Worm (Caenorhabditis elegans) whole organism, mixed stage, embryonic: ENCODE results near the gene srh-32.

Experiments
- blmp-1 ChIP-seq: fragments of 150-350 bp; optimal IDR thresholded peaks from 2 replicates; lab custom pipeline; 2014; ENCODE audit warnings: missing biosample characterization, missing genetic modification characterization
- ces-1 ChIP-seq: fragments of 150-350 bp; optimal IDR thresholded peaks from 2 replicates; lab custom pipeline; 2014; ENCODE audit warnings: missing biosample characterization, missing genetic modification reagents, missing genetic modification characterization
- flh-1 ChIP-seq: fragments of 200-800 bp; sonication (Bioruptor generic); optimal IDR thresholded peaks from 2 replicates; lab custom pipeline; 2018; ENCODE audit warnings: mild to moderate bottlenecking, missing genetic modification characterization, moderate library complexity, missing compliant biosample characterization
- lin-13 ChIP-seq: fragments of 150-350 bp; optimal IDR thresholded peaks from 2 replicates; lab custom pipeline; 2014; ENCODE audit warnings: missing biosample characterization, missing genetic modification characterization
- lsy-2 ChIP-seq: fragments of 150-350 bp; optimal IDR thresholded peaks from 2 replicates; lab custom pipeline; 2014; ENCODE audit warnings: missing biosample characterization, missing genetic modification characterization
- mls-2 ChIP-seq: sonication (generic microtip); optimal IDR thresholded peaks from 2 replicates; lab custom pipeline; 2016; ENCODE audit warnings: mild to moderate bottlenecking, missing genetic modification characterization, moderate library complexity, missing compliant biosample characterization
- nhr-237 ChIP-seq: fragments of 150-350 bp; optimal IDR thresholded peaks from 2 replicates; lab custom pipeline; 2014; ENCODE audit warnings: missing biosample characterization, missing genetic modification characterization
- tbx-8 ChIP-seq: fragments of 200-800 bp; sonication (Bioruptor generic); optimal IDR thresholded peaks from 2 replicates; lab custom pipeline; 2018; ENCODE audit warnings: mild to moderate bottlenecking, missing genetic modification characterization, moderate library complexity, missing compliant biosample characterization

ce11 chrV:17684857-17685256, 16.2 kb upstream of the srh-32 start, which contains the start of the genes F59A1.16 and F59A1.6:
- TF ChIP-seq lsy-2 (no peak), ces-1 (no peak), lin-13 (tag; lab: Kevin White, UChicago) (no peak), blmp-1 (tag; lab: Kevin White, UChicago) (no peak), tbx-8 (GFP tag; lab: Kevin White, UChicago) (no peak), nhr-237 (tag; lab: Kevin White, UChicago) (no peak), mls-2 (tag; lab: Kevin White, UChicago) (no peak), flh-1 (GFP tag; lab: Kevin White, UChicago) (no peak)
